Worm (Caenorhabditis elegans) whole organism, L1 larva: Measurements from ENCODE around the gene T28C12.2.

Source experiments
- C04F5.9 ChIP-seq: sonication (generic microtip); optimal IDR thresholded peaks from 2 replicates; lab custom pipeline; 2016; ENCODE audit warnings: missing genetic modification characterization, missing compliant biosample characterization
- C34B4.2 ChIP-seq: sonication (generic microtip); optimal IDR thresholded peaks from 2 replicates; lab custom pipeline; 2017; ENCODE audit warnings: mild to moderate bottlenecking, missing genetic modification characterization, missing compliant biosample characterization
- Y116A8C.19 ChIP-seq: sonication (generic microtip); optimal IDR thresholded peaks from 2 replicates; lab custom pipeline; 2016; ENCODE audit warnings: missing compliant biosample characterization, missing genetic modification characterization, borderline replicate concordance
- aha-1 ChIP-seq: fragments of 150-350 bp; optimal IDR thresholded peaks from 2 replicates; lab custom pipeline; 2014; ENCODE audit warnings: missing biosample characterization, missing genetic modification characterization
- alr-1 ChIP-seq: fragments of 200-800 bp; sonication (Bioruptor generic); optimal IDR thresholded peaks from 2 replicates; lab custom pipeline; 2018; ENCODE audit warnings: borderline replicate concordance, mild to moderate bottlenecking, missing genetic modification characterization, missing compliant biosample characterization
- ama-1 ChIP-seq: fragments of 150-350 bp; optimal IDR thresholded peaks from 2 replicates; lab custom pipeline; 2014
- blmp-1 ChIP-seq: fragments of 150-350 bp; optimal IDR thresholded peaks from 2 replicates; lab custom pipeline; 2014; ENCODE audit warnings: missing biosample characterization, missing genetic modification characterization
- ceh-63 ChIP-seq: fragments of 200-800 bp; sonication (Bioruptor generic); optimal IDR thresholded peaks from 2 replicates; lab custom pipeline; 2018; ENCODE audit warnings: mild to moderate bottlenecking, missing genetic modification characterization, missing compliant biosample characterization
- ceh-82 ChIP-seq, 3 experiments: fragments of 150-350 bp in 1 of 3; sonication (generic microtip) in 2 of 3; optimal IDR thresholded peaks; 2 replicates each; lab custom pipeline; 2014 to 2017; ENCODE audit warnings: missing biosample characterization in 3 of 3, missing genetic modification characterization in 3 of 3
- ceh-90 ChIP-seq: sonication (generic microtip); optimal IDR thresholded peaks from 2 replicates; lab custom pipeline; 2016; ENCODE audit warnings: missing genetic modification characterization, missing compliant biosample characterization
- ces-1 ChIP-seq: fragments of 150-350 bp; optimal IDR thresholded peaks from 2 replicates; lab custom pipeline; 2014; ENCODE audit warnings: missing biosample characterization, missing genetic modification reagents, missing genetic modification characterization
- dsc-1 ChIP-seq: sonication (generic microtip); optimal IDR thresholded peaks from 2 replicates; lab custom pipeline; 2016; ENCODE audit warnings: mild to moderate bottlenecking, missing genetic modification characterization, missing compliant biosample characterization
- efl-1 ChIP-seq, 4 experiments: fragments of 150-350 bp; optimal IDR thresholded peaks in 3 of 4; peaks in 1 of 4; 1 replicate in 1 of 4; 2 replicates in 3 of 4; lab custom pipeline; 2014; ENCODE audit warnings: missing biosample characterization in 2 of 4, missing genetic modification characterization in 2 of 4, missing genetic modification reagents in 2 of 4
- efl-3 ChIP-seq: fragments of 200-800 bp; sonication (Bioruptor generic); optimal IDR thresholded peaks from 2 replicates; lab custom pipeline; 2018; ENCODE audit warnings: mild to moderate bottlenecking, missing genetic modification characterization, missing compliant biosample characterization
- egl-27 ChIP-seq, 2 experiments: fragments of 150-350 bp in 1 of 2; sonication (generic microtip); optimal IDR thresholded peaks; 3 replicates each; lab custom pipeline; 2017 to 2018; ENCODE audit warnings: missing biosample characterization in 2 of 2, missing genetic modification characterization in 2 of 2, missing genetic modification reagents in 2 of 2
- elt-2 ChIP-seq: sonication (generic microtip); optimal IDR thresholded peaks from 2 replicates; lab custom pipeline; 2016; ENCODE audit warnings: missing genetic modification characterization, mild to moderate bottlenecking, inconsistent platforms, missing compliant biosample characterization, missing genetic modification reagents
- ets-5 ChIP-seq: fragments of 200-800 bp; sonication (Bioruptor generic); IDR thresholded peaks from 2 replicates; pipeline ENCODE4 v1.3.6; 2022; ENCODE audit warnings: missing genetic modification characterization, missing compliant biosample characterization
- fkh-4 ChIP-seq: sonication (generic microtip); optimal IDR thresholded peaks from 2 replicates; lab custom pipeline; 2016; ENCODE audit warnings: missing compliant biosample characterization, missing genetic modification characterization, borderline replicate concordance
- fkh-8 ChIP-seq: sonication (generic microtip); optimal IDR thresholded peaks from 2 replicates; lab custom pipeline; 2016; ENCODE audit warnings: mild to moderate bottlenecking, missing genetic modification characterization, missing compliant biosample characterization
- fos-1 ChIP-seq: fragments of 150-350 bp; optimal IDR thresholded peaks from 2 replicates; lab custom pipeline; 2014; ENCODE audit warnings: missing biosample characterization, missing genetic modification characterization
- grh-1 ChIP-seq: fragments of 200-800 bp; sonication (Bioruptor generic); IDR thresholded peaks from 2 replicates; pipeline ENCODE4 v1.3.6; 2022; ENCODE audit warnings: missing genetic modification reagents, missing genetic modification characterization, missing compliant biosample characterization
- hlh-17 ChIP-seq: fragments of 200-800 bp; sonication (Bioruptor generic); optimal IDR thresholded peaks from 2 replicates; lab custom pipeline; 2018; ENCODE audit warnings: missing genetic modification characterization, mild to moderate bottlenecking, missing compliant biosample characterization, moderate library complexity, borderline replicate concordance
- hlh-4 ChIP-seq: sonication (generic microtip); optimal IDR thresholded peaks from 2 replicates; lab custom pipeline; 2016; ENCODE audit warnings: mild to moderate bottlenecking, missing genetic modification characterization, missing compliant biosample characterization
- hpl-2 ChIP-seq: fragments of 150-350 bp; optimal IDR thresholded peaks from 2 replicates; lab custom pipeline; 2014; ENCODE audit warnings: missing biosample characterization, missing genetic modification reagents, missing genetic modification characterization
- irx-1 ChIP-seq: sonication (generic microtip); optimal IDR thresholded peaks from 2 replicates; lab custom pipeline; 2016; ENCODE audit warnings: missing genetic modification characterization, missing compliant biosample characterization
- isw-1 ChIP-seq: fragments of 200-800 bp; sonication (Bioruptor generic); IDR thresholded peaks from 2 replicates; pipeline ENCODE4 v1.3.6; 2022; ENCODE audit warnings: missing genetic modification characterization, missing compliant biosample characterization
- lin-14 ChIP-seq: fragments of 200-800 bp; sonication (Bioruptor generic); optimal IDR thresholded peaks from 2 replicates; lab custom pipeline; 2018; ENCODE audit warnings: mild to moderate bottlenecking, missing genetic modification characterization, moderate library complexity, missing compliant biosample characterization
- lin-15B ChIP-seq: fragments of 150-350 bp; sonication (generic microtip); optimal IDR thresholded peaks from 3 replicates; lab custom pipeline; 2014; ENCODE audit warnings: missing biosample characterization, missing genetic modification characterization
- lin-35 ChIP-seq, 2 experiments: fragments of 150-350 bp; optimal IDR thresholded peaks; 2 replicates each; lab custom pipeline; 2014; ENCODE audit warnings: missing biosample characterization in 2 of 2, missing genetic modification characterization in 2 of 2, missing genetic modification reagents in 2 of 2
- mdl-1 ChIP-seq, 2 experiments: fragments of 150-350 bp; optimal IDR thresholded peaks; 2 replicates each; lab custom pipeline; 2014 to 2017; ENCODE audit warnings: missing biosample characterization in 2 of 2, missing genetic modification characterization in 2 of 2, inconsistent platforms in 1 of 2
- mep-1 ChIP-seq: fragments of 150-350 bp; optimal IDR thresholded peaks from 2 replicates; lab custom pipeline; 2014; ENCODE audit warnings: missing biosample characterization, missing genetic modification characterization
- nhr-11 ChIP-seq: fragments of 150-350 bp; optimal IDR thresholded peaks from 2 replicates; lab custom pipeline; 2014; ENCODE audit warnings: missing biosample characterization, missing genetic modification characterization
- nhr-12 ChIP-seq: sonication (generic microtip); optimal IDR thresholded peaks from 2 replicates; lab custom pipeline; 2017; ENCODE audit warnings: missing biosample characterization, missing genetic modification characterization
- nhr-19 ChIP-seq: fragments of 200-800 bp; sonication (Bioruptor generic); conservative IDR thresholded peaks from 2 replicates; pipeline ENCODE4 v1.3.6; 2022; ENCODE audit warnings: missing genetic modification characterization, missing compliant biosample characterization
- nhr-20 ChIP-seq: sonication (generic microtip); optimal IDR thresholded peaks from 2 replicates; lab custom pipeline; 2016; ENCODE audit warnings: mild to moderate bottlenecking, missing genetic modification characterization, missing compliant biosample characterization
- nhr-47 ChIP-seq: sonication (generic microtip); optimal IDR thresholded peaks from 2 replicates; lab custom pipeline; 2016; ENCODE audit warnings: mild to moderate bottlenecking, missing genetic modification characterization, moderate library complexity, missing compliant biosample characterization
- nhr-77 ChIP-seq: fragments of 150-350 bp; optimal IDR thresholded peaks from 2 replicates; lab custom pipeline; 2014; ENCODE audit warnings: missing biosample characterization, missing genetic modification characterization
- nhr-84 ChIP-seq: sonication (generic microtip); optimal IDR thresholded peaks from 2 replicates; lab custom pipeline; 2017; ENCODE audit warnings: missing biosample characterization, missing genetic modification characterization
- nhr-85 ChIP-seq: sonication (generic microtip); peaks from one replicate; lab custom pipeline; 2016; ENCODE audit warnings: missing genetic modification characterization, inconsistent platforms, missing compliant biosample characterization
- pag-3 ChIP-seq: sonication (generic microtip); optimal IDR thresholded peaks from 2 replicates; lab custom pipeline; 2017; ENCODE audit warnings: missing genetic modification characterization, mild to moderate bottlenecking, missing compliant biosample characterization, antibody characterized with exemption, borderline replicate concordance; ENCODE audit not compliant: insufficient read depth
- skn-1 ChIP-seq: fragments of 150-350 bp; optimal IDR thresholded peaks from 2 replicates; lab custom pipeline; 2014; ENCODE audit warnings: missing biosample characterization, missing genetic modification characterization
- snpc-4 ChIP-seq: fragments of 150-350 bp; optimal IDR thresholded peaks from 2 replicates; lab custom pipeline; 2014; ENCODE audit warnings: missing biosample characterization, missing genetic modification characterization
- sox-4 ChIP-seq: sonication (generic microtip); optimal IDR thresholded peaks from 2 replicates; lab custom pipeline; 2016; ENCODE audit warnings: missing genetic modification characterization, missing compliant biosample characterization
- sptf-1 ChIP-seq: fragments of 150-350 bp; optimal IDR thresholded peaks from 2 replicates; lab custom pipeline; 2014; ENCODE audit warnings: missing biosample characterization, missing genetic modification characterization
- sup-37 ChIP-seq: fragments of 200-800 bp; sonication (Bioruptor generic); optimal IDR thresholded peaks from 2 replicates; lab custom pipeline; 2018; ENCODE audit warnings: mild to moderate bottlenecking, missing genetic modification characterization, missing compliant biosample characterization
- unc-62 ChIP-seq: fragments of 150-350 bp; optimal IDR thresholded peaks from 2 replicates; lab custom pipeline; 2014; ENCODE audit warnings: missing biosample characterization, missing genetic modification reagents, missing genetic modification characterization
- xbp-1 ChIP-seq: sonication (generic microtip); optimal IDR thresholded peaks from 2 replicates; lab custom pipeline; 2016; ENCODE audit warnings: missing genetic modification characterization, missing compliant biosample characterization
- zag-1 ChIP-seq: fragments of 150-350 bp; optimal IDR thresholded peaks from 2 replicates; lab custom pipeline; 2014; ENCODE audit warnings: missing biosample characterization, missing genetic modification characterization
- zip-4 ChIP-seq: fragments of 200-800 bp; sonication (Bioruptor generic); optimal IDR thresholded peaks from 2 replicates; lab custom pipeline; 2018; ENCODE audit warnings: mild to moderate bottlenecking, missing genetic modification characterization, moderate library complexity, missing compliant biosample characterization
- ztf-11 ChIP-seq, 2 experiments: sonication (generic microtip); optimal IDR thresholded peaks; 2 replicates each; lab custom pipeline; 2016 to 2017; ENCODE audit warnings: missing genetic modification characterization in 2 of 2, missing biosample characterization in 1 of 2, missing compliant biosample characterization in 1 of 2

Gene T28C12.2

ce11 chrV:6317928-6318327, 11.1 kb upstream of the T28C12.2 start:
- TF ChIP-seq lin-14 (GFP tag; lab: Kevin White, UChicago) (peak; percentile 38), grh-1 (peak; percentile 71), skn-1 (no peak), blmp-1 (tag; lab: Kevin White, UChicago) (peak; percentile 59), irx-1 (tag; lab: Kevin White, UChicago) (no peak), aha-1 (tag; lab: Kevin White, UChicago) (no peak), efl-3 (GFP tag; lab: Kevin White, UChicago) (no peak), nhr-20 (tag; lab: Kevin White, UChicago) (peak; percentile 19), fkh-8 (tag; lab: Kevin White, UChicago) (no peak), nhr-85 (tag; lab: Kevin White, UChicago) (peak; percentile 87)

DNA sequence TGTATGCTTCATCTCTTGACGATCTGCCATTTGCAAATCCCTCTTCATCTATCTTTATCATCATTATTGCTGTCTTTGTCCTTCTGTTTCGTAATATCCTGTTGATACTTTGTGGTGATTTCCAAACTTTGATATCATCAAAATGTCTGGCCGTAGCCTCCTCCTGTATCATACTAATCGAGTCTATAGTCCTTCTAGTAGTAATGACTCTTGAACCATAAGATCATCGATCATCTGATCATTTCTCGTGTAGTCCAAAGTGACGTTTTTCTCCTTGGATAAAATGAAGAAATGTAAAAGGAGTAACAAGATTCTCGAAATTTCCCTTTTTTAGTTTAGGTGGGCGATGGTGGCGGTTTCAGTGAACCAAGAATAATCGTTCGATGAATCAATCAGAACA, 9.6 kb upstream of the T28C12.2 start:
- TF ChIP-seq fkh-4 (no peak), nhr-19 (GFP tag; lab: Robert Waterston, UW) (peak; percentile 55), unc-62 (GFP tag; lab: Kevin White, UChicago) (no peak), nhr-47 (tag; lab: Kevin White, UChicago) (peak; percentile 20), zag-1 (no peak), lin-15B (tag; lab: Kevin White, UChicago) (no peak), alr-1 (tag; lab: Kevin White, UChicago) (no peak), nhr-84 (tag; lab: Kevin White, UChicago) (no peak), fkh-8 (tag; lab: Kevin White, UChicago) (no peak), ces-1 (no peak), lin-14 (GFP tag; lab: Kevin White, UChicago) (peak; percentile 65), isw-1 (GFP tag; lab: Robert Waterston, UW) (no peak), sptf-1 (no peak), ama-1 (no peak), xbp-1 (tag; lab: Kevin White, UChicago) (no peak), aha-1 (tag; lab: Kevin White, UChicago) (no peak), zip-4 (GFP tag; lab: Kevin White, UChicago) (no peak), ztf-11 (tag; optimal IDR thresholded peaks at IDR 0.05; lab: Kevin White, UChicago) (no peak), nhr-11 (tag; lab: Kevin White, UChicago) (no peak), ceh-82 (tag; optimal IDR thresholded peaks at IDR 0.05; lab: Kevin White, UChicago) (no peak), mdl-1 (tag; optimal IDR thresholded peaks at IDR 0.05; lab: Kevin White, UChicago) (no peak), sox-4 (tag; lab: Kevin White, UChicago) (no peak), elt-2 (tag; lab: Kevin White, UChicago) (no peak), grh-1 (peak; percentile 52; the same call in 1 of the 2 replicates), dsc-1 (tag; lab: Kevin White, UChicago) (no peak), fos-1 (tag; lab: Kevin White, UChicago) (no peak), hlh-4 (no peak), ceh-90 (tag; lab: Kevin White, UChicago) (no peak), C04F5.9 (tag; lab: Kevin White, UChicago) (no peak), nhr-20 (tag; lab: Kevin White, UChicago) (peak; percentile 76), snpc-4 (no peak), nhr-77 (tag; lab: Kevin White, UChicago) (no peak), egl-27 (tag; optimal IDR thresholded peaks at IDR 0.05; lab: Kevin White, UChicago) (no peak), ceh-63 (no peak), sup-37 (GFP tag; lab: Kevin White, UChicago) (no peak), Y116A8C.19 (no peak), ets-5 (GFP tag; lab: Robert Waterston, UW) (no peak), skn-1 (peak; percentile 18), lin-35 (GFP tag; optimal IDR thresholded peaks at IDR 0.05; lab: Kevin White, UChicago) (peak in 1 of 2 experiments; percentile 38), hpl-2 (GFP tag; lab: Kevin White, UChicago) (no peak), hlh-17 (no peak), efl-1 (optimal IDR thresholded peaks at IDR 0.05; lab: Kevin White, UChicago) (no peak), efl-1 (GFP tag; optimal IDR thresholded peaks at IDR 0.05 in 1 of 2; lab: Kevin White, UChicago) (no peak), mep-1 (tag; lab: Kevin White, UChicago) (peak; percentile 11), C34B4.2 (tag; lab: Kevin White, UChicago) (no peak), nhr-12 (tag; lab: Kevin White, UChicago) (no peak), pag-3 (tag; lab: Kevin White, UChicago) (no peak)
